Worm (Caenorhabditis elegans): ENCODE results near the gene T02B11.4.

- TF ChIP-seq pbrm-1 (GFP tag; IDR thresholded peaks at IDR 0.05) (no peak), let-526 (GFP tag; IDR thresholded peaks at IDR 0.05) (no peak), xnd-1 (tag; optimal IDR thresholded peaks at IDR 0.05) (no peak), gei-17 (GFP tag; optimal IDR thresholded peaks at IDR 0.05) (no peak), hmg-1.2 (GFP tag; IDR thresholded peaks at IDR 0.05) (no peak), rcor-1 (GFP tag; IDR thresholded peaks at IDR 0.05) (no peak)
Observed at ce11 chrV:911474-911873, 40.5 kb upstream of the T02B11.4 start, which contains the start of gene adh-5.
